Worm (Caenorhabditis elegans) whole organism, L4/young adult: ENCODE data around the gene F49C12.1.

Source experiments
- W03F9.2 ChIP-seq: fragments of 150-350 bp; optimal IDR thresholded peaks from 2 replicates; lab custom pipeline; 2014; ENCODE audit warnings: missing biosample characterization, missing genetic modification characterization
- dao-5 ChIP-seq: sonication (generic microtip); optimal IDR thresholded peaks from 2 replicates; lab custom pipeline; 2016; ENCODE audit warnings: missing genotype, missing genetic modification characterization, moderate library complexity, missing compliant biosample characterization
- him-1 ChIP-seq: sonication (generic microtip); optimal IDR thresholded peaks from 2 replicates; lab custom pipeline; 2016; ENCODE audit warnings: missing genotype, missing genetic modification reagents, missing genetic modification characterization, missing compliant biosample characterization

The F49C12.1 gene

ce11 chrIV:9296285-9296684, at the start of gene F49C12.1:
Gene F49C12.1 (minus strand): TSS chrIV:9296354.
- TF ChIP-seq him-1, result no peak
- TF ChIP-seq W03F9.2 (tag; lab: Kevin White, UChicago), result no peak
- TF ChIP-seq dao-5, result no peak

- TF ChIP-seq W03F9.2 (tag; lab: Kevin White, UChicago) (peak; percentile 1), him-1 (no peak), dao-5 (no peak)
Observed at ce11 chrIV:9343102-9343599, 47.0 kb upstream of the F49C12.1 start, which contains the start of gene pigc-1. Gene pigc-1 (minus strand): TSS chrIV:9343152.

- TF ChIP-seq dao-5, result no peak
- TF ChIP-seq W03F9.2 (tag; lab: Kevin White, UChicago), result peak; percentile 22
Observed at ce11 chrIV:9341591-9341990, 45.4 kb upstream of the F49C12.1 start, which contains the start of gene vps-26. Gene vps-26 (minus strand): TSS chrIV:9341790.

- TF ChIP-seq W03F9.2 (tag; lab: Kevin White, UChicago) (no peak), dao-5 (no peak), him-1 (no peak)
Observed at ce11 chrIV:9339205-9339604, 43.1 kb upstream of the F49C12.1 start, which contains the start of gene T20D3.6. Gene T20D3.6 (minus strand): TSS chrIV:9339305.

- TF ChIP-seq him-1 (no peak), W03F9.2 (tag; lab: Kevin White, UChicago) (no peak), dao-5 (no peak)
Observed at ce11 chrIV:9336538-9337090, 40.5 kb upstream of the F49C12.1 start, which contains the start of gene T20D3.5. Gene T20D3.5 (plus strand): TSS chrIV:9337040.

ce11 chrIV:9335552-9336251, 39.5 kb upstream of the F49C12.1 start, which contains the start of the genes coa-4 and T20D3.14:
Gene coa-4 (minus strand): TSS chrIV:9335602.
Gene T20D3.14 (minus strand): TSS chrIV:9335909.
- no peak for TF ChIP-seq dao-5

ce11 chrIV:9333007-9333406, 36.9 kb upstream of the F49C12.1 start:
- TF ChIP-seq W03F9.2 (tag; lab: Kevin White, UChicago) (no peak), dao-5 (no peak), him-1 (no peak)

- no peak for TF ChIP-seq dao-5
- TF ChIP-seq him-1, result no peak
- no peak for TF ChIP-seq W03F9.2 (tag; lab: Kevin White, UChicago)
Observed at ce11 chrIV:9330755-9331154, 34.6 kb upstream of the F49C12.1 start, which contains the start of gene nspg-7.1. Gene nspg-7.1 (minus strand): TSS chrIV:9330855.

ce11 chrIV:9327706-9328105, 31.6 kb upstream of the F49C12.1 start, which contains the start of gene clec-183:
Gene clec-183 (plus strand): TSS chrIV:9328006.
- TF ChIP-seq W03F9.2 (tag; lab: Kevin White, UChicago), result no peak
- TF ChIP-seq him-1, result no peak
- TF ChIP-seq dao-5, result no peak

ce11 chrIV:9323989-9324506, 27.9 kb upstream of the F49C12.1 start, which contains the start of the genes nspg-11 and F49C12.15:
Gene nspg-11 (minus strand): TSS chrIV:9324089.
Gene F49C12.15 (plus strand): TSS chrIV:9324456.
- TF ChIP-seq dao-5 (no peak), W03F9.2 (tag; lab: Kevin White, UChicago) (no peak), him-1 (no peak)

- no peak for TF ChIP-seq dao-5
- TF ChIP-seq him-1, result no peak
- no peak for TF ChIP-seq W03F9.2 (tag; lab: Kevin White, UChicago)
Observed at ce11 chrIV:9322489-9322888, 26.3 kb upstream of the F49C12.1 start.

- no peak for TF ChIP-seq him-1
- TF ChIP-seq W03F9.2 (tag; lab: Kevin White, UChicago), result peak; percentile 28
- TF ChIP-seq dao-5, result no peak
Observed at ce11 chrIV:9321039-9321851, 25.1 kb upstream of the F49C12.1 start, which contains the start of the genes F49C12.12 and vha-17. Gene F49C12.12 (minus strand): TSS chrIV:9321089. Gene vha-17 (plus strand): TSS chrIV:9321801.

- TF ChIP-seq W03F9.2 (tag; lab: Kevin White, UChicago) (no peak), him-1 (no peak), dao-5 (no peak)
Observed at ce11 chrIV:9320023-9320422, 23.9 kb upstream of the F49C12.1 start.

ce11 chrIV:9319080-9319479, 22.9 kb upstream of the F49C12.1 start, which contains the start of the genes F49C12.11 and nemt-1:
Gene F49C12.11 (plus strand): TSS chrIV:9319380.
Gene nemt-1 (minus strand): TSS chrIV:9319439.
- TF ChIP-seq him-1 (no peak), dao-5 (no peak), W03F9.2 (tag; lab: Kevin White, UChicago) (no peak)
